Worm (Caenorhabditis elegans) whole organism, late embryonic: ENCODE data around the gene C24H10.3.

Experiments used
- K09A11.1 ChIP-seq: sonication (generic microtip); optimal IDR thresholded peaks from 2 replicates; lab custom pipeline; 2017; ENCODE audit warnings: antibody characterized with exemption, mild to moderate bottlenecking, missing genetic modification characterization, missing compliant biosample characterization; ENCODE audit not compliant: insufficient read depth
- Y22D7AL.16 ChIP-seq: sonication (generic microtip); optimal IDR thresholded peaks from 2 replicates; lab custom pipeline; 2016; ENCODE audit warnings: missing genetic modification characterization, missing compliant biosample characterization
- ama-1 ChIP-seq: fragments of 150-350 bp; optimal IDR thresholded peaks from 2 replicates; lab custom pipeline; 2014
- ceh-22 ChIP-seq: sonication (generic microtip); optimal IDR thresholded peaks from 2 replicates; lab custom pipeline; 2017; ENCODE audit warnings: missing biosample characterization, missing genetic modification characterization
- ceh-31 ChIP-seq: sonication (generic microtip); optimal IDR thresholded peaks from 2 replicates; lab custom pipeline; 2016; ENCODE audit warnings: missing genetic modification characterization, missing compliant biosample characterization
- elt-2 ChIP-seq: sonication (generic microtip); optimal IDR thresholded peaks from 2 replicates; lab custom pipeline; 2016; ENCODE audit warnings: missing genetic modification reagents, missing genetic modification characterization, missing compliant biosample characterization
- nhr-11 ChIP-seq: fragments of 150-350 bp; optimal IDR thresholded peaks from 2 replicates; lab custom pipeline; 2014; ENCODE audit warnings: missing biosample characterization, missing genetic modification characterization
- sox-4 ChIP-seq: sonication (generic microtip); optimal IDR thresholded peaks from 2 replicates; lab custom pipeline; 2017; ENCODE audit warnings: mild to moderate bottlenecking, missing genetic modification characterization, inconsistent platforms, missing compliant biosample characterization
- unc-86 ChIP-seq: sonication (generic microtip); optimal IDR thresholded peaks from 2 replicates; lab custom pipeline; 2016; ENCODE audit warnings: missing genetic modification characterization, missing compliant biosample characterization

DNA sequence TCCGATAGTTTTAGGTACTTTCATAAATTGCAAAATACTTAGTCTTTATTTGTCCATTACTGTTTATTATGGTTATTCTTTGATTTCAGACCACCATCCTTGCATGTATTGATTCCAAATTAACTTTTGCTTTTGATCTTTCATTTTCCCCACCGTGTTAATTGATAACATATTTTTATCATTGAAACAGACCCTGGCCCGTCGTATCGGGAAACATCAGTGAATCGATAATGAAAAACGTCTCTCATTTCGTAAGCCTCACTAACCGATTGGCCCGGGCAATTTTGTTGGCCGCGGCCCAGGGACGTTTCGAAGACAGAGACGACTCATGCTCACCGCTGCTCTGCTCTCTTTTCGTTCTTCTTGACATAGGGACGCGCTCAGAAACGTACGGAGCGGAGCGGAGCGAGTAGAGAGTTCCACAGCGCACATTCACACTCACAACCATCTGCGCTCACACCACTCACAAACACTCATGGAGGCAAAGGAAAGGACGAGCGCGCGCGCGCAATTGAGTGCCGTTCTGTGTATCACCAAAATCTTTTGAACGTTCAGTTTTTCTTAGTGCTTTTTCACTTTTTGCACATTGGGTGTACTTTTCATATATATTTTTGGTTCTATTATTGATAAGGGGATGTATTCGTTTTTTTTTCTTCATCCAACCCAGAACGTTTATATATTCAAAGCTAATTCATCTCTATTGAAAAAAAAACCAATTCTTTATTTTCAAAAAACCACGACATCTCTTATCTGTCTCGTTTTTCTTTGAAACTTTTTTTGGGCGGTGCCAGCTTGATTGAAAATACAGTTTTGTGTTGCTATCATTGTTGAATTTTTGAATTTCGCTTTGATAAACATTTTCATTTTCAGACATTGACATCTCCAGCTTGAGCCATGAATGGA is 3.1 kb downstream of the C24H10.3 start, which contains the start of gene C24H10.2:
- TF ChIP-seq Y22D7AL.16 (tag; lab: Kevin White, UChicago) (no peak), nhr-11 (tag; lab: Kevin White, UChicago) (no peak), K09A11.1 (no peak), ama-1 (lab: Kevin White, UChicago) (no peak), unc-86 (tag; lab: Kevin White, UChicago) (no peak), ceh-22 (tag; lab: Kevin White, UChicago) (no peak), elt-2 (peak; percentile 81), sox-4 (tag; lab: Kevin White, UChicago) (no peak), ceh-31 (peak; percentile 54)
